Worm (Caenorhabditis elegans) whole organism, L4 larva: ENCODE measurements around the gene chs-2.

ENCODE experiments used
- D1046.2 ChIP-seq: fragments of 200-800 bp; sonication (Bioruptor generic); IDR thresholded peaks from 2 replicates; pipeline ENCODE4 v1.3.6; 2022; ENCODE audit warnings: missing genetic modification characterization, missing compliant biosample characterization
- F10B5.3 ChIP-seq: sonication (generic microtip); optimal IDR thresholded peaks from 2 replicates; lab custom pipeline; 2016; ENCODE audit warnings: mild to moderate bottlenecking, missing genetic modification characterization, missing compliant biosample characterization
- F37D6.2 ChIP-seq: sonication (generic microtip); optimal IDR thresholded peaks from 2 replicates; lab custom pipeline; 2016; ENCODE audit warnings: mild to moderate bottlenecking, missing genetic modification characterization, missing compliant biosample characterization
- F49E8.2 ChIP-seq: sonication (generic microtip); optimal IDR thresholded peaks from 2 replicates; lab custom pipeline; 2016; ENCODE audit warnings: missing compliant biosample characterization, mild to moderate bottlenecking, missing genetic modification characterization, borderline replicate concordance
- R02D3.7 ChIP-seq: fragments of 150-350 bp; sonication (generic microtip); optimal IDR thresholded peaks from 3 replicates; lab custom pipeline; 2014; ENCODE audit warnings: missing biosample characterization, missing genetic modification characterization
- aha-1 ChIP-seq: fragments of 150-350 bp; peaks from one replicate; lab custom pipeline; 2014; ENCODE audit warnings: missing biosample characterization, missing genetic modification characterization
- ama-1 ChIP-seq: fragments of 150-350 bp; optimal IDR thresholded peaks from 2 replicates; lab custom pipeline; 2014; ENCODE audit warnings: inconsistent platforms, mixed read lengths
- attf-4 ChIP-seq: sonication (generic microtip); optimal IDR thresholded peaks from 3 replicates; lab custom pipeline; 2017; ENCODE audit warnings: missing biosample characterization, missing genetic modification characterization
- ceh-82 ChIP-seq: sonication (generic microtip); optimal IDR thresholded peaks from 2 replicates; lab custom pipeline; 2017; ENCODE audit warnings: missing biosample characterization, missing genetic modification characterization
- dmd-6 ChIP-seq: fragments of 200-800 bp; sonication (Bioruptor generic); IDR thresholded peaks from 2 replicates; pipeline ENCODE4 v1.3.6; 2022; ENCODE audit warnings: missing genetic modification reagents, missing genetic modification characterization, missing compliant biosample characterization
- dmd-8 ChIP-seq: fragments of 200-800 bp; sonication (Bioruptor generic); IDR thresholded peaks from 2 replicates; pipeline ENCODE4 v1.3.6; 2022; ENCODE audit warnings: missing genetic modification characterization, missing compliant biosample characterization
- dve-1 ChIP-seq: sonication (generic microtip); optimal IDR thresholded peaks from 2 replicates; lab custom pipeline; 2017; ENCODE audit warnings: antibody characterized with exemption, mild to moderate bottlenecking, missing genetic modification characterization, missing compliant biosample characterization; ENCODE audit not compliant: insufficient read depth
- egl-27 ChIP-seq: sonication (generic microtip); optimal IDR thresholded peaks from 3 replicates; lab custom pipeline; 2017; ENCODE audit warnings: missing biosample characterization, missing genetic modification reagents, missing genetic modification characterization
- egl-43 ChIP-seq: fragments of 200-800 bp; sonication (Bioruptor generic); IDR thresholded peaks from 2 replicates; pipeline ENCODE4 v1.3.6; 2022; ENCODE audit warnings: missing genetic modification reagents, missing genetic modification characterization, missing compliant biosample characterization
- fkh-10 ChIP-seq: fragments of 150-350 bp; optimal IDR thresholded peaks from 2 replicates; lab custom pipeline; 2014; ENCODE audit warnings: missing biosample characterization, missing genetic modification reagents, missing genetic modification characterization
- hlh-11 ChIP-seq: fragments of 200-800 bp; sonication (Bioruptor generic); optimal IDR thresholded peaks from 2 replicates; lab custom pipeline; 2018; ENCODE audit warnings: mild to moderate bottlenecking, missing genetic modification characterization, missing compliant biosample characterization
- hlh-30 ChIP-seq: sonication (generic microtip); optimal IDR thresholded peaks from 2 replicates; lab custom pipeline; 2017; ENCODE audit warnings: antibody characterized with exemption, mild to moderate bottlenecking, missing genetic modification characterization, missing compliant biosample characterization; ENCODE audit not compliant: insufficient read depth
- hmg-1.1 ChIP-seq: fragments of 200-800 bp; sonication (Bioruptor generic); IDR thresholded peaks from 2 replicates; pipeline ENCODE4 v1.3.6; 2022; ENCODE audit warnings: missing genetic modification reagents, missing genetic modification characterization, missing compliant biosample characterization
- jun-1 ChIP-seq: fragments of 150-350 bp; optimal IDR thresholded peaks from 2 replicates; lab custom pipeline; 2014; ENCODE audit warnings: missing biosample characterization, missing genetic modification reagents, missing genetic modification characterization
- lin-39 ChIP-seq: fragments of 150-350 bp; optimal IDR thresholded peaks from 2 replicates; lab custom pipeline; 2014; ENCODE audit warnings: missing biosample characterization, missing genetic modification reagents, missing genetic modification characterization
- mep-1 ChIP-seq: fragments of 150-350 bp; sonication (generic microtip); optimal IDR thresholded peaks from 3 replicates; lab custom pipeline; 2014; ENCODE audit warnings: missing biosample characterization, missing genetic modification characterization
- mxl-2 ChIP-seq: fragments of 200-800 bp; sonication (Bioruptor generic); conservative IDR thresholded peaks from 2 replicates; pipeline ENCODE4 v1.3.6; 2022; ENCODE audit warnings: missing genetic modification reagents, missing genetic modification characterization, missing compliant biosample characterization
- mxl-3 ChIP-seq: fragments of 200-800 bp; sonication (Bioruptor generic); optimal IDR thresholded peaks from 2 replicates; lab custom pipeline; 2018; ENCODE audit warnings: mild to moderate bottlenecking, missing genetic modification characterization, missing compliant biosample characterization
- nhr-11 ChIP-seq: fragments of 150-350 bp; optimal IDR thresholded peaks from 2 replicates; lab custom pipeline; 2014; ENCODE audit warnings: missing biosample characterization, missing genetic modification characterization
- nhr-6 ChIP-seq: fragments of 150-350 bp; optimal IDR thresholded peaks from 2 replicates; lab custom pipeline; 2014; ENCODE audit warnings: missing biosample characterization, missing genetic modification characterization
- nhr-76 ChIP-seq: fragments of 150-350 bp; optimal IDR thresholded peaks from 2 replicates; lab custom pipeline; 2014; ENCODE audit warnings: missing biosample characterization, missing genetic modification characterization
- nhr-77 ChIP-seq: fragments of 150-350 bp; optimal IDR thresholded peaks from 2 replicates; lab custom pipeline; 2014; ENCODE audit warnings: missing biosample characterization, missing genetic modification characterization
- pha-4 ChIP-seq, 2 experiments: fragments of 150-350 bp in 1 of 2; fragments of 200-800 bp in 1 of 2; sonication (Bioruptor generic) in 1 of 2; IDR thresholded peaks in 1 of 2; optimal IDR thresholded peaks in 1 of 2; 2 replicates each; pipeline versions ENCODE4 v1.3.6 to Lab custom; 2014 to 2022; ENCODE audit warnings: missing genetic modification characterization in 2 of 2, missing genetic modification reagents in 2 of 2, missing biosample characterization in 1 of 2, missing compliant biosample characterization in 1 of 2
- pqm-1 ChIP-seq: sonication (generic microtip); optimal IDR thresholded peaks from 2 replicates; lab custom pipeline; 2017; ENCODE audit warnings: missing biosample characterization, missing genetic modification characterization
- rbr-2 ChIP-seq: sonication (generic microtip); optimal IDR thresholded peaks from 2 replicates; lab custom pipeline; 2016; ENCODE audit warnings: missing genotype, missing genetic modification characterization, missing compliant biosample characterization
- sdz-12 ChIP-seq: fragments of 200-800 bp; sonication (Bioruptor generic); optimal IDR thresholded peaks from 2 replicates; lab custom pipeline; 2018; ENCODE audit warnings: mild to moderate bottlenecking, missing genetic modification characterization, missing compliant biosample characterization
- snpc-1.2 ChIP-seq: fragments of 200-800 bp; sonication (Bioruptor generic); IDR thresholded peaks from 2 replicates; pipeline ENCODE4 v1.3.6; 2022; ENCODE audit warnings: missing genetic modification reagents, missing genetic modification characterization, missing compliant biosample characterization
- snpc-4 ChIP-seq: fragments of 150-350 bp; optimal IDR thresholded peaks from 2 replicates; lab custom pipeline; 2014; ENCODE audit warnings: missing biosample characterization, missing genetic modification characterization
- unc-130 ChIP-seq: sonication (generic microtip); optimal IDR thresholded peaks from 2 replicates; lab custom pipeline; 2016; ENCODE audit warnings: missing genetic modification reagents, missing genetic modification characterization, missing compliant biosample characterization
- zfp-2 ChIP-seq: sonication (generic microtip); optimal IDR thresholded peaks from 2 replicates; lab custom pipeline; 2016; ENCODE audit warnings: mild to moderate bottlenecking, missing genetic modification characterization, missing compliant biosample characterization
- ztf-7 ChIP-seq: fragments of 150-350 bp; optimal IDR thresholded peaks from 2 replicates; lab custom pipeline; 2014; ENCODE audit warnings: missing biosample characterization, missing genetic modification characterization

The chs-2 gene

ce11 chrII:159294-159922, 37.4 kb upstream of the chs-2 start (continued):
- 0 out of 2 replicates have a peak, but pooled peaks have one; percentile 20 for TF ChIP-seq pha-4 (GFP tag; IDR thresholded peaks at IDR 0.05; lab: Robert Waterston, UW)
- peak; percentile 29 for TF ChIP-seq pha-4 (tag; optimal IDR thresholded peaks at IDR 0.05; lab: Kevin White, UChicago)
- TF ChIP-seq D1046.2 (GFP tag; lab: Robert Waterston, UW): no peak
- no peak for TF ChIP-seq ztf-7
- TF ChIP-seq F10B5.3 (tag; lab: Kevin White, UChicago): no peak
- no peak for TF ChIP-seq nhr-76 (tag; lab: Kevin White, UChicago)
- TF ChIP-seq attf-4 (tag; lab: Kevin White, UChicago): no peak
- TF ChIP-seq rbr-2 (tag; lab: Kevin White, UChicago): no peak
- TF ChIP-seq hmg-1.1 (GFP tag; lab: Robert Waterston, UW): no peak
- no peak for TF ChIP-seq mxl-3 (GFP tag; lab: Kevin White, UChicago)
- peak; percentile 70 for TF ChIP-seq nhr-6 (tag; lab: Kevin White, UChicago)
- TF ChIP-seq zfp-2: no peak
- TF ChIP-seq snpc-4: no peak
- no peak for TF ChIP-seq F49E8.2
- TF ChIP-seq unc-130 (GFP tag; lab: Kevin White, UChicago): no peak
- peak; percentile 58 for TF ChIP-seq dve-1 (tag; lab: Kevin White, UChicago)
- no peak for TF ChIP-seq fkh-10 (GFP tag; lab: Kevin White, UChicago)
- no peak for TF ChIP-seq egl-43 (GFP tag; lab: Robert Waterston, UW)
- no peak for TF ChIP-seq R02D3.7 (tag; lab: Kevin White, UChicago)
- no peak for TF ChIP-seq dmd-8 (GFP tag; lab: Robert Waterston, UW)
- TF ChIP-seq hlh-11 (tag; lab: Kevin White, UChicago): peak; percentile 64
- no peak for TF ChIP-seq F37D6.2 (tag; lab: Kevin White, UChicago)
- peak; percentile 46 for TF ChIP-seq mep-1 (tag; lab: Kevin White, UChicago)
- TF ChIP-seq nhr-77 (tag; lab: Kevin White, UChicago): peak; percentile 29
- TF ChIP-seq mxl-2 (GFP tag; lab: Robert Waterston, UW): no peak
- no peak for TF ChIP-seq lin-39 (tag; lab: Kevin White, UChicago)
- TF ChIP-seq nhr-11 (tag; lab: Kevin White, UChicago): no peak
- TF ChIP-seq snpc-1.2 (GFP tag; lab: Robert Waterston, UW): no peak
- TF ChIP-seq dmd-6 (GFP tag; lab: Robert Waterston, UW): peak; percentile 26; the same call in 1 of the 2 replicates
- no peak for TF ChIP-seq ceh-82

DNA sequence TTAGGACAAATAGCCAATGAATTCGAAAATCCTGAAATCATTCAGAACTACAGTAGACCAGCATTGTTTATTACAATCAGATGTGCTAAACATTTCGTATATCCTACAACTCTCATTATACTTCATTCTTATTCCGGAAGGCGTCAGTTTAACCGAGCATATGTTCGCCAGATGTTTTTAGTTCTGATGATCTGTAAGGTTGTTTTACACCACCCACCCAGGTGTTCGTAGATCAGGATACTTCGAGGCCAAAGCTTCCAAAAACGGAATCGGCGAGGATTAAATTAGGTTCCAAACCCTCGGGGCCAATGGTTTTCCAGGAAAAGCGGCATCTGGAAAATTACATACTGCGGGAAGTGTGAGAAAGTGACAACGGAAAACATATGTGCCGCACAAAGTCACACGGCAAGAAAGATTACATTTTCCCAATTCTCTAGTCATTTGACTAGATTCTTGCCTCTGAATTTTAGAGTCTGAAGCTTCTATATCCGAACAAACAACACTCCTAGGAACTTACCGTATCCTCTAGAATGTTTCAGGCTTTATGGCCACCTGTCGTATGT, 36.1 kb upstream of the chs-2 start:
- no peak for TF ChIP-seq sdz-12
- peak; percentile 28 for TF ChIP-seq hlh-30 (tag; lab: Kevin White, UChicago)
- TF ChIP-seq egl-43 (GFP tag; lab: Robert Waterston, UW): 0 out of 2 replicates have a peak, but pooled peaks have one; percentile 29
- peak; percentile 76 for TF ChIP-seq nhr-11 (tag; lab: Kevin White, UChicago)
- no peak for TF ChIP-seq snpc-1.2 (GFP tag; lab: Robert Waterston, UW)
- no peak for TF ChIP-seq ama-1 (lab: Kevin White, UChicago)
- no peak for TF ChIP-seq mxl-2 (GFP tag; lab: Robert Waterston, UW)
- TF ChIP-seq jun-1 (tag; lab: Kevin White, UChicago): no peak
- TF ChIP-seq pqm-1 (tag; lab: Kevin White, UChicago): no peak
- TF ChIP-seq aha-1 (tag; lab: Kevin White, UChicago): peak; percentile 95

DNA sequence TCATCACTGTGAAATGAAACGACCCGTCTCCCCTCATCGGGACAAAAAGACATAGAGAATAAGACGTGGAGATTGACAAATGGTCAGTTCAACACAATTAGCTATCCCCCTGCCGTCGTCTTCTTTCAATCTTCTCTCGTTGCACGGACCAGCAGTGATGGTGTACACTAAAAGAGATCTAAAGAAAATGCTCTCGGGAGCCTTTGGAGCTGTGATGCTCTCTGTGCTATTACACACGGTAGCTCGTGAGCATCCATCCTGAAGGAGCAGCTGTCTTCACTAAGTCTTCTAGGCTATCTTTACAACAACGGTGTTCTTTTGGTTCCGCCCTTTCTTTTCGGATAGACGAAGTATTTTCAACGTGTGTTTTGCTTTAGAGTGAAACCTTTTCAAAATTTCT, 35.5 kb upstream of the chs-2 start:
- peak; percentile 45 for TF ChIP-seq hlh-11 (tag; lab: Kevin White, UChicago)
- no peak for TF ChIP-seq R02D3.7 (tag; lab: Kevin White, UChicago)
- no peak for TF ChIP-seq egl-27 (tag; lab: Kevin White, UChicago)
- TF ChIP-seq mxl-3 (GFP tag; lab: Kevin White, UChicago): peak; percentile 8
